Fruit fly (Drosophila melanogaster): Measurements from ENCODE around the gene NdufA3.

DNA sequence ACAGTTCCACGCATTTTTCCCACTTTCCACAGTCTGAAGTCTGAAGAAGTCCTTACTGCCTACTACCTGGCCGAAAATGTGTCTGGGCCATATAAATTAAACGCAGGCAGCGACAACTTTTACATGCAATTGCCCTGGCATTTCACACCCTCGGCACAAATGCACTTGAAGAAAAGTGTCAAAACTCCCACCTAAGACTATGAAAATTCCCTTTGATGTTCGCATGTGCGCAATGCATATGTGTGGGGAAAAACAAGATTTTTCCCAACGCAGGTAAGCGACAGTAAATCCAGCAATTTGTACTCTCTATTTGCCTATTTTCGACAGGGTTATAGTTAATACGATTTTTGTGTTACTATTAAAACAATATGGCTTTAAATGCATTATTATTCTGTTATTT lies 30.4 kb downstream of the NdufA3 start:
- TF ChIP-seq usp (GFP tag; optimal IDR thresholded peaks at IDR 0.05) (no peak), Dll (optimal IDR thresholded peaks at IDR 0.05) (no peak), CG8478 (optimal IDR thresholded peaks at IDR 0.05) (no peak), psq (optimal IDR thresholded peaks at IDR 0.05) (no peak), EcR (GFP tag; optimal IDR thresholded peaks at IDR 0.05) (no peak), pan (optimal IDR thresholded peaks at IDR 0.05) (no peak)

Data from whole organism.